Worm (Caenorhabditis elegans) whole organism, dauer: ENCODE results near the gene sre-33.

Source experiments
- unc-62 ChIP-seq: sonication (generic microtip); optimal IDR thresholded peaks from 2 replicates; lab custom pipeline; 2017; ENCODE audit warnings: missing biosample characterization, missing genetic modification reagents, missing genetic modification characterization

The sre-33 gene

DNA sequence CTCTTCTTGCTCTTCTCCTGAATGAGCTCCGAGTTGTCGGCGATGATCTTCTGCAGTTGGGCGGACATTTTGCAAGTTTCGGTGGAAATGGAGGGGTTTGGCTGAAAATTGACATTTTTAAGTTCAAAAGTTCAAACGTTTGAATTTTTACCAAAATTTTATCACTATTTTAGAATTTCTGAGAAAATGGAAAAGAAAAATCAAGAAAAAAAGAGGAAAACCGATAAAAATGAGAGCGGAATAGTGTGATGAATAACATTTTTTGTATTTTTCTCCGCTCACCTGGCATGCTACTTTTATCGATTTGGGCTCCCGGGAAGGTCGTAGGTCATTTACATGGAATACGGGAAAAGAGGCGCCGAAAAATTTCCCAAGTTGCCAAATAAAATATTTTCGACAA, 32.0 kb downstream of the sre-33 start, which contains the start of gene F15A4.10:
Gene F15A4.10, minus strand, starts transcription at position 101 of the 400 bp plus-strand sequence.
- no peak for TF ChIP-seq unc-62

DNA sequence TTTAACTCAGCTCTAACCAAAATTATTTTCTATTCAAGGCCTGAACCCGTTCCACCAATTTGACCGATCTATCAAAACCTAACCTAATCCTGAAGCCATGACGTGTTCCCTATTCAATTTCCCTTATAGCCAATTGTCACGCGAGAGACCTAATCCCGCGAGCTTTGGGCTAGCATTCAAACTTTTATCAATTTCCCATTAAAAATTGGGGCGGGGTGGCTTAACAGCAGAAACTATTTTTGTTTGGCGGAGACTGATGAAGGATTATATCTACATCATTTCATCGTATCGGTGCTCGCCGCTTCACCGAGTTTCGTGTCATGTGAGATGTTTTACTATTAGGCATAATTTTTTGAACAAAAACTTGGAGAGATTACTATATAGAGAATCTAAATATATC, 35.7 kb downstream of the sre-33 start:
- TF ChIP-seq unc-62: no peak

DNA sequence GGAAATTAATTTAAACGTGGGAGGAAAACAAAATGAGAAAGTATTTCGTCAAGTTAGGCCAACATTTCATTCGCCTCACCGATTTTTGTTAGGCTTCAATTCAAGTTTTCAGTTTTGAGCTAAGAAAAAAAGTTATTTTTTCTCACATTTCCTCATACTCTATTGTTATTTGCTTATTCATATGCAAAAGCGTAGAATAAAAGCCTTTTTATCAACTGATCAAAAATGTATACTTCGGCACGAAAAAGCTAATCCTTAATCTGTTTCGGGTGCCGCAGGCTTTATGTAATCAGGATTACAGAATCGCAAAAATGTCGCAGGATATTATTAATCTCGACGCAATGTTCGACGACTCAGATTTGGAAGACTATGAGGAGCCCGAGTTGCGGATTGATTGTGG, 36.8 kb downstream of the sre-33 start, which contains the start of gene T21B4.15:
Gene T21B4.15, plus strand, starts transcription at position 301 of the 400 bp plus-strand sequence.
- TF ChIP-seq unc-62: no peak

DNA sequence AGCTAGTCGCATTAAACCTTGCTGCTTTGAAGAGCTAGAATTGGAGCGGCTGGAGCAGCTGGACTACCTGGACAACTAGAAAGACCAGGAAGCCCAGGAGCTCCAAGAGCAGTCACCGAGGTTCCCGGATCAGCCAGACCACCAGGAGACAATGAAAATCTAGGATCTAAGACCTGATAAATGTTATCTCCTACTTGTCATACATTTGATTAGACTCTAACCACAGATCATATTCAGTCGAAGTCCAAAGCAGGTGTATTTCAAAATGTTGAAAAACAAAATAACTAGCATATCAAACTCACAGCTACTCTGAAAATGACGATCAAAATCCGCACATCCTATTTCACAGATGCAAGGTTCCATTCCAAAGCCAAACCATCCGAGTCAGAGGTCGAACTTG, 38.8 kb downstream of the sre-33 start, which contains the start of gene srz-6:
Gene srz-6, plus strand, starts transcription at position 301 of the 400 bp plus-strand sequence.
- no peak for TF ChIP-seq unc-62

DNA sequence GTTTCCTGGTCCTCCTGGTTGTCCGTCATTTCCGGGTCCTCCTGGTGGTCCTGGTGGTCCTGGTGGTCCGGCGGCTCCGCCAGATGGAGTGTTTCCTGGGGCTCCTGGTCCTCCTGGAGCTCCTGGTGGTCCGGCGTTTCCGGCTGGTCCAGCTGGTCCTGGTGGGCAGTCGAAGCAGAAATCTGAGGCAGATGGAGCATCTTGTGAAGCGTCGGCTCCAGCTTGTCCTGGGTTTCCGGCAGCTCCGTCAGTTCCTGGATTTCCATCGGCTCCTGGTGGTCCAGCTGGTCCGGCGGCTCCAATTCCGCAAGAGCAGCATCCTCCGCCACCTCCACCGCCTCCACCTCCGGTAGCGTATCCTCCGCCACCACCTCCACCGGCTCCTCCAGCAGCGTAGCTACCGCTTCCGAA, 41.0 kb downstream of the sre-33 start:
- no peak for TF ChIP-seq unc-62

DNA sequence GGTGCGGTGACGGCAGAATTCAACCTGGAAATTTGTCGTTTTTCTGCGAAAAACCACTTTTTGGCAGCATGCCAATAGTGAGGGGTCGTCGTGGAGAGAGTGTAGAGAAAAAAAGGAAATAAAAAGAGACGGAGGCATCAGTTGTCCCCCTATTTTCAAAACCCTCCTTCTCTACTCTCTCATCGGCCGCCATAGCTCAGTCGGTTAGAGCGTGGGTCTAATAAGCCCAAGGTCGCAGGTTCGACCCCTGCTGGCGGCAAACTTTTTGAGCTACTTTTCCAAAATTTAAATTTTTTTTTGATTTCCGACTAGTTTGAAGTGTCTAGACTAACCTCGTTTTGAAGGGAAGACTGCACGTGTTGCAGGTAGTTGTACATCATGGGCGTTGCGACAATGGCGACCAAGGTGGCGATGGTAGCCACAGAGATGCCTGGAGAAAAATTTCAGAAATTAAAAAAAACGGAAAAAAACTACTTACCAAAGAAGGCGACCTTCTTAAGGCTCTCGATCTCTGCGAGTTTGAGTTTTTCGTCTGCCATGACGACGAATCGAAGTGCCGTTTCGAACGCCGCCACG, 41.5 kb downstream of the sre-33 start, which contains the start of gene col-85:
Gene col-85, minus strand, starts transcription at position 540 of the 576 bp plus-strand sequence.
- TF ChIP-seq unc-62: no peak

DNA sequence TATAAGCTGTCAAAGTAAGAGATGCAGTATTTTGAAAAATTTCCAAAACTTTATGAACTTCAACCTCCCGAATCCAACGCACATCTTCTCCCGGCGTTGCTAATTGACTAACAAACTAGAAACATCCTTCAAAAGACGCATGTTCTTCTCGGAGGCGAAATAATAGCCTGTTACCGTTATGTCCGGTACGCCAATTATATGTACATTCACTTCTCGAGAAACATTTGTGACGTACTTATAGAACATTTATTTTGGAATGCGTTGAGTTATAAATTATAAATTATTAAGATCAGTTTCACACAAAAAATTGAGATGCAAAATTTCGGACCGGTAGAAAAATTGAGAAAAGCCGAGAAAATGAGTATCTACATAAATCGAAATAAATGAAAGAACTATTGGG, 43.9 kb downstream of the sre-33 start, which contains the start of gene T21B4.3:
Gene T21B4.3, minus strand, starts transcription at position 101 of the 400 bp plus-strand sequence.
- TF ChIP-seq unc-62: no peak

DNA sequence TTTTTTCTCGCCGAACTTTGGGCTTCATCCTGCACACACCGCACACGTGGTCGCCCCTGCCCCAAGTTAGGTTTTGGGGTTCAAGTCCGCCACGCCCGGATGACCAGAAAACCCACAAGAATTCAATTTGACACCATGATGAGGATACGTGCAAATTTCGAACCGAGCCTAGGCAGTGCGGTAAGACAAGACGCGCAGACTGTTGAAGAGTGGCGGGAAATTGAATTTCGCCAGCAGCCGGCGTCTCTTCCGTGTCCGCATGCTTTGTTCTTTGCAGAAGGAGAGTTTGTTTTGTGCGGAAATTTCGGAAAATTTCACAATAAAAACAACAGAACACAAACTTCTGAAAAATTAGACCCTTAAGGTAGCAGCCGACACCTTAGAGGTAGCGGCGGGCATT, 46.9 kb downstream of the sre-33 start:
- no peak for TF ChIP-seq unc-62

DNA sequence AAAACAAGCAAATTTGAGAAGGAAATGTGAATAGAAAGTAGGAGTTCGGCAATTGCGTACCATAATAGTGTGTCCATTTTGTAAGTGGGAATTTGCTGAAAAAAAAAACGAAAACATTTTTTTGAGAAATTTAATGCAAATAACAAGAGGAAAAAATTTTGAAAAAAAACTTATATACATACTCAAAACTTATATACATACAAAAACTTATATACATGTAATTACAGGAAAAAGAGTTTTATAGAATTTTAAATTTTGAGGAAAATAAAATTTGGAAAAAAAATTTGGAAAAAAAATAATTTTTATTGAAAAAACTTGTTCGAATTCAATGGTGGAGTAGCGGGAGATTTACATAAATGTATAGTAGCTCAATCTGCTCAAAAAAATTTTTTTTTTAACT, 49.7 kb downstream of the sre-33 start, which contains the start of gene ador-1:
Gene ador-1, minus strand, starts transcription at position 101 of the 400 bp plus-strand sequence.
- no peak for TF ChIP-seq unc-62
